Fruit fly (Drosophila melanogaster) whole organism, pupa: ENCODE data around the gene for.

Experiments used
- CG10348 ChIP-seq: fragments of 200-800 bp; sonication (Bioruptor generic); IDR thresholded peaks from 2 replicates; pipeline ENCODE4 v1.3.6; 2022; ENCODE audit warnings: missing biosample characterization, missing genetic modification characterization
- CG12605 ChIP-seq: fragments of 200-800 bp; sonication (Bioruptor generic); IDR thresholded peaks from 2 replicates; pipeline ENCODE4 v1.3.6; 2022; ENCODE audit warnings: missing biosample characterization, missing genetic modification characterization
- CG17806 ChIP-seq: fragments of 200-800 bp; sonication (Bioruptor generic); optimal IDR thresholded peaks from 2 replicates; lab custom pipeline; 2018; ENCODE audit warnings: missing biosample characterization, mild to moderate bottlenecking, missing genetic modification characterization, moderate library complexity
- CG8301 ChIP-seq: fragments of 200-800 bp; sonication (Bioruptor generic); optimal IDR thresholded peaks from 2 replicates; lab custom pipeline; 2018; ENCODE audit warnings: missing biosample characterization, mild to moderate bottlenecking, missing genetic modification characterization
- D1 ChIP-seq: fragments of 200-800 bp; sonication (Bioruptor generic); optimal IDR thresholded peaks from 2 replicates; lab custom pipeline; 2018; ENCODE audit warnings: missing biosample characterization, mild to moderate bottlenecking, missing genetic modification characterization, moderate library complexity
- EcR ChIP-seq: fragments of 200-800 bp; sonication (Bioruptor generic); optimal IDR thresholded peaks from 3 replicates; lab custom pipeline; 2019; ENCODE audit warnings: missing biosample characterization, missing genetic modification characterization, mild to moderate bottlenecking, moderate library complexity, missing genetic modification reagents
- fd96Ca ChIP-seq: fragments of 200-800 bp; sonication (Bioruptor generic); IDR thresholded peaks from 3 replicates; pipeline ENCODE4 v1.3.6; 2022; ENCODE audit warnings: missing biosample characterization, missing genetic modification characterization

DNA sequence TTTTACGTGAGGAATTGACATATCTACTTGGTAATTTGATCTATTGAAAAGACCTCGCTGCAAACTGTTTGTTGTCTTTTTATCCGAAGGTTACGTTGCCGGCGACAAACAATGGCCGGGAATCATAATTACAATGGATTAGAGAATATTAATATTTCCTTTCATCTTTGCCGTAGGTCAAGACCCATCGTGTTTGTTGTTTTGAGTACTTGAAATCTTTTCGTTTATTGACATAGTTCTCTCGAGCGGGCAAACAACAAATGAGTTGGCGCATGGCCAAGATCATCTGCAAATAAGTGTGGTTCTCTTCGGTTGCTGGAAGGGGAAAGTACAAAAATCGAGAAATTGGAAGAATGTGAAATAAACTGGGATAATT lies 72.5 kb downstream of the for start:
- TF ChIP-seq EcR (GFP tag; lab: Kevin White, UChicago): no peak
- no peak for TF ChIP-seq CG12605 (GFP tag; lab: Robert Waterston, UW)
- TF ChIP-seq D1 (tag; lab: Kevin White, UChicago): no peak
- TF ChIP-seq CG10348 (GFP tag; lab: Robert Waterston, UW): no peak
- TF ChIP-seq fd96Ca (GFP tag; lab: Robert Waterston, UW): no peak
- TF ChIP-seq CG8301 (tag; lab: Kevin White, UChicago): no peak
- no peak for TF ChIP-seq CG17806 (tag; lab: Kevin White, UChicago)
